Worm (Caenorhabditis elegans) whole organism, L4/young adult: ENCODE results near the gene T06D8.10.
A peak's percentile ranks its signal among the peaks of the same experiment; 100 is the strongest.

Experiments
- W03F9.2 ChIP-seq: fragments of 150-350 bp; optimal IDR thresholded peaks from 2 replicates; lab custom pipeline; 2014; ENCODE audit warnings: missing biosample characterization, missing genetic modification characterization
- dao-5 ChIP-seq: sonication (generic microtip); optimal IDR thresholded peaks from 2 replicates; lab custom pipeline; 2016; ENCODE audit warnings: missing genotype, missing genetic modification characterization, moderate library complexity, missing compliant biosample characterization
- him-1 ChIP-seq: sonication (generic microtip); optimal IDR thresholded peaks from 2 replicates; lab custom pipeline; 2016; ENCODE audit warnings: missing genotype, missing genetic modification reagents, missing genetic modification characterization, missing compliant biosample characterization

Gene T06D8.10

ce11 chrII:11234751-11235150, 12.6 kb downstream of the T06D8.10 start, which contains the start of gene cox-15:
Gene cox-15 (minus strand): TSS chrII:11234952.
- TF ChIP-seq him-1 (no peak), W03F9.2 (tag; lab: Kevin White, UChicago) (no peak), dao-5 (tag; lab: Kevin White, UChicago) (no peak)

ce11 chrII:11226379-11226778, 20.9 kb downstream of the T06D8.10 start, which contains the start of gene T06D8.2:
Gene T06D8.2 (plus strand): TSS chrII:11226679.
- TF ChIP-seq dao-5 (tag; lab: Kevin White, UChicago) (no peak), him-1 (no peak), W03F9.2 (tag; lab: Kevin White, UChicago) (no peak)

ce11 chrII:11224045-11224481, 23.3 kb downstream of the T06D8.10 start:
- TF ChIP-seq dao-5 (tag; lab: Kevin White, UChicago): no peak
- TF ChIP-seq him-1: peak; percentile 28
- TF ChIP-seq W03F9.2 (tag; lab: Kevin White, UChicago): peak; percentile 60

ce11 chrII:11221771-11222355, 25.5 kb downstream of the T06D8.10 start, which contains the start of gene plpr-1:
Gene plpr-1 (plus strand): TSS chrII:11222305.
- TF ChIP-seq him-1: no peak
- TF ChIP-seq dao-5 (tag; lab: Kevin White, UChicago): no peak
- no peak for TF ChIP-seq W03F9.2 (tag; lab: Kevin White, UChicago)

- TF ChIP-seq dao-5 (tag; lab: Kevin White, UChicago) (no peak), W03F9.2 (tag; lab: Kevin White, UChicago) (no peak), him-1 (no peak)
Observed at ce11 chrII:11205783-11206182, 41.5 kb downstream of the T06D8.10 start.

ce11 chrII:11204731-11205130, 42.6 kb downstream of the T06D8.10 start:
- TF ChIP-seq him-1 (no peak), dao-5 (tag; lab: Kevin White, UChicago) (no peak), W03F9.2 (tag; lab: Kevin White, UChicago) (no peak)

- TF ChIP-seq W03F9.2 (tag; lab: Kevin White, UChicago) (no peak), him-1 (no peak), dao-5 (tag; lab: Kevin White, UChicago) (no peak)
Observed at ce11 chrII:11202581-11203271, 44.6 kb downstream of the T06D8.10 start, which contains the start of gene srap-1. Gene srap-1 (plus strand): TSS chrII:11203221.

ce11 chrII:11200234-11200755, 47.0 kb downstream of the T06D8.10 start:
- TF ChIP-seq dao-5 (tag; lab: Kevin White, UChicago) (no peak), him-1 (no peak), W03F9.2 (tag; lab: Kevin White, UChicago) (no peak)

ce11 chrII:11193523-11193922, 53.8 kb downstream of the T06D8.10 start:
- no peak for TF ChIP-seq W03F9.2 (tag; lab: Kevin White, UChicago)
- no peak for TF ChIP-seq dao-5 (tag; lab: Kevin White, UChicago)
- TF ChIP-seq him-1: no peak

ce11 chrII:11192488-11192887, 54.8 kb downstream of the T06D8.10 start:
- TF ChIP-seq W03F9.2 (tag; lab: Kevin White, UChicago): no peak
